Fruit fly (Drosophila melanogaster) whole organism: ENCODE measurements around the gene CG4757.

Experiments
- psq ChIP-seq: fragments of >200 bp; optimal IDR thresholded peaks from 2 replicates; lab custom pipeline; 2017
- usp ChIP-seq: fragments of >200 bp; optimal IDR thresholded peaks from 2 replicates; lab custom pipeline; 2017; ENCODE audit warnings: missing biosample characterization, missing genetic modification characterization, mixed read lengths

- TF ChIP-seq psq (lab: Kevin White, UChicago) = no peak
- no peak for TF ChIP-seq usp (GFP tag; lab: Kevin White, UChicago)
Measured at dm6 chr3R:11167931-11168465, 7.0 kb downstream of the CG4757 start, which contains the start of gene Ugt35E2.
